Worm (Caenorhabditis elegans) whole organism, L4 larva: ENCODE results near the gene ing-3.
"Not testable (repeated sequence)": the region's sequence is repeated elsewhere in the genome, so short reads cannot be mapped to it uniquely, and the experiment has no call there.

Experiments
- D1046.2 ChIP-seq: fragments of 200-800 bp; sonication (Bioruptor generic); IDR thresholded peaks from 2 replicates; pipeline ENCODE4 v1.3.6; 2022; ENCODE audit warnings: missing genetic modification characterization, missing compliant biosample characterization
- F44E2.7 ChIP-seq: fragments of 200-800 bp; sonication (Bioruptor generic); IDR thresholded peaks from 2 replicates; pipeline ENCODE4 v2.1.2; 2022; ENCODE audit warnings: missing genetic modification characterization, missing compliant biosample characterization
- F49E8.2 ChIP-seq: sonication (generic microtip); optimal IDR thresholded peaks from 2 replicates; lab custom pipeline; 2016; ENCODE audit warnings: missing compliant biosample characterization, mild to moderate bottlenecking, missing genetic modification characterization, borderline replicate concordance
- T26A8.4 ChIP-seq: fragments of 200-800 bp; sonication (Bioruptor generic); IDR thresholded peaks from 2 replicates; pipeline ENCODE4 v1.3.6; 2022; ENCODE audit warnings: missing genetic modification characterization, missing compliant biosample characterization
- Y75B8A.6 ChIP-seq: fragments of 200-800 bp; sonication (Bioruptor generic); IDR thresholded peaks from 2 replicates; pipeline ENCODE4 v1.3.6; 2022; ENCODE audit warnings: missing genetic modification reagents, missing genetic modification characterization, missing compliant biosample characterization
- aha-1 ChIP-seq: fragments of 150-350 bp; peaks from one replicate; lab custom pipeline; 2014; ENCODE audit warnings: missing biosample characterization, missing genetic modification characterization
- attf-4 ChIP-seq: sonication (generic microtip); optimal IDR thresholded peaks from 3 replicates; lab custom pipeline; 2017; ENCODE audit warnings: missing biosample characterization, missing genetic modification characterization
- ceh-28 ChIP-seq: fragments of 150-350 bp; optimal IDR thresholded peaks from 2 replicates; lab custom pipeline; 2014; ENCODE audit warnings: missing biosample characterization, missing genetic modification reagents, missing genetic modification characterization
- ceh-62 ChIP-seq: sonication (generic microtip); optimal IDR thresholded peaks from 2 replicates; lab custom pipeline; 2017; ENCODE audit warnings: missing biosample characterization, missing genetic modification characterization
- ctbp-1 ChIP-seq: fragments of 200-800 bp; sonication (Bioruptor generic); IDR thresholded peaks from 2 replicates; pipeline ENCODE4 v1.3.6; 2022; ENCODE audit warnings: missing genetic modification reagents, missing genetic modification characterization, missing compliant biosample characterization
- daf-16 ChIP-seq, 3 experiments: sonication (generic microtip); optimal IDR thresholded peaks; 2 replicates each; lab custom pipeline; 2016 to 2017; ENCODE audit warnings: missing genetic modification characterization in 3 of 3, missing genetic modification reagents in 3 of 3, mild to moderate bottlenecking in 2 of 3, missing compliant biosample characterization in 2 of 3, missing biosample characterization in 1 of 3, moderate library complexity in 1 of 3
- daf-8 ChIP-seq: fragments of 200-800 bp; sonication (Bioruptor generic); IDR thresholded peaks from 2 replicates; pipeline ENCODE4 v1.3.6; 2022; ENCODE audit warnings: missing genetic modification characterization, missing compliant biosample characterization
- dmd-6 ChIP-seq: fragments of 200-800 bp; sonication (Bioruptor generic); IDR thresholded peaks from 2 replicates; pipeline ENCODE4 v1.3.6; 2022; ENCODE audit warnings: missing genetic modification reagents, missing genetic modification characterization, missing compliant biosample characterization
- dpl-1 ChIP-seq: fragments of 150-350 bp; optimal IDR thresholded peaks from 2 replicates; lab custom pipeline; 2014; ENCODE audit warnings: missing biosample characterization, missing genetic modification reagents, missing genetic modification characterization
- dve-1 ChIP-seq: sonication (generic microtip); optimal IDR thresholded peaks from 2 replicates; lab custom pipeline; 2017; ENCODE audit warnings: antibody characterized with exemption, mild to moderate bottlenecking, missing genetic modification characterization, missing compliant biosample characterization; ENCODE audit not compliant: insufficient read depth
- hlh-11 ChIP-seq: fragments of 200-800 bp; sonication (Bioruptor generic); optimal IDR thresholded peaks from 2 replicates; lab custom pipeline; 2018; ENCODE audit warnings: mild to moderate bottlenecking, missing genetic modification characterization, missing compliant biosample characterization
- lin-13 ChIP-seq: fragments of 150-350 bp; optimal IDR thresholded peaks from 2 replicates; lab custom pipeline; 2014; ENCODE audit warnings: missing biosample characterization, missing genetic modification reagents, missing genetic modification characterization
- lin-38 ChIP-seq: fragments of 200-800 bp; sonication (Bioruptor generic); IDR thresholded peaks from 2 replicates; pipeline ENCODE4 v1.3.6; 2022; ENCODE audit warnings: missing genetic modification reagents, missing genetic modification characterization, missing compliant biosample characterization
- lin-39 ChIP-seq: fragments of 150-350 bp; optimal IDR thresholded peaks from 2 replicates; lab custom pipeline; 2014; ENCODE audit warnings: missing biosample characterization, missing genetic modification reagents, missing genetic modification characterization
- mep-1 ChIP-seq: fragments of 150-350 bp; sonication (generic microtip); optimal IDR thresholded peaks from 3 replicates; lab custom pipeline; 2014; ENCODE audit warnings: missing biosample characterization, missing genetic modification characterization
- mes-2 ChIP-seq: sonication (generic microtip); optimal IDR thresholded peaks from 2 replicates; lab custom pipeline; 2016; ENCODE audit warnings: missing genotype, mild to moderate bottlenecking, missing genetic modification characterization, missing compliant biosample characterization; ENCODE audit not compliant: poor library complexity, severe bottlenecking
- nhr-237 ChIP-seq: sonication (generic microtip); optimal IDR thresholded peaks from 2 replicates; lab custom pipeline; 2017; ENCODE audit warnings: missing biosample characterization, missing genetic modification characterization
- nhr-28 ChIP-seq: fragments of 150-350 bp; optimal IDR thresholded peaks from 2 replicates; lab custom pipeline; 2014; ENCODE audit warnings: missing biosample characterization, missing genetic modification characterization
- nhr-41 ChIP-seq: fragments of 200-800 bp; sonication (Bioruptor generic); IDR thresholded peaks from 2 replicates; pipeline ENCODE4 v1.3.6; 2022; ENCODE audit warnings: missing genetic modification reagents, missing genetic modification characterization, missing compliant biosample characterization
- nhr-42 ChIP-seq: fragments of 200-800 bp; sonication (Bioruptor generic); IDR thresholded peaks from 2 replicates; pipeline ENCODE4 v1.3.6; 2022; ENCODE audit warnings: missing genetic modification characterization, missing compliant biosample characterization
- nhr-77 ChIP-seq: fragments of 150-350 bp; optimal IDR thresholded peaks from 2 replicates; lab custom pipeline; 2014; ENCODE audit warnings: missing biosample characterization, missing genetic modification characterization
- php-3 ChIP-seq: fragments of 200-800 bp; sonication (Bioruptor generic); IDR thresholded peaks from 2 replicates; pipeline ENCODE4 v1.3.6; 2022; ENCODE audit warnings: missing genetic modification reagents, missing genetic modification characterization, missing compliant biosample characterization
- pqm-1 ChIP-seq: sonication (generic microtip); optimal IDR thresholded peaks from 2 replicates; lab custom pipeline; 2017; ENCODE audit warnings: missing biosample characterization, missing genetic modification characterization
- rbr-2 ChIP-seq: sonication (generic microtip); optimal IDR thresholded peaks from 2 replicates; lab custom pipeline; 2016; ENCODE audit warnings: missing genotype, missing genetic modification characterization, missing compliant biosample characterization
- saeg-2 ChIP-seq: fragments of 200-800 bp; sonication (Bioruptor generic); IDR thresholded peaks from 2 replicates; pipeline ENCODE4 v1.3.6; 2022; ENCODE audit warnings: missing genetic modification reagents, missing genetic modification characterization, missing compliant biosample characterization
- set-16 ChIP-seq: fragments of 200-800 bp; sonication (Bioruptor generic); IDR thresholded peaks from 2 replicates; pipeline ENCODE4 v1.3.6; 2022; ENCODE audit warnings: missing genetic modification reagents, missing genetic modification characterization, missing compliant biosample characterization
- tag-97 ChIP-seq: fragments of 200-800 bp; sonication (Bioruptor generic); IDR thresholded peaks from 2 replicates; pipeline ENCODE4 v1.3.6; 2022; ENCODE audit warnings: missing genetic modification characterization, missing compliant biosample characterization
- unc-39 ChIP-seq: sonication (generic microtip); optimal IDR thresholded peaks from 2 replicates; lab custom pipeline; 2017; ENCODE audit warnings: missing biosample characterization, missing genetic modification characterization
- unc-62 ChIP-seq, 3 experiments: fragments of 150-350 bp in 1 of 3; sonication (generic microtip); optimal IDR thresholded peaks in 2 of 3; peaks in 1 of 3; 1 replicate in 1 of 3; 2 replicates in 2 of 3; lab custom pipeline; 2014 to 2017; ENCODE audit warnings: missing biosample characterization in 3 of 3, missing genetic modification characterization in 3 of 3, missing genetic modification reagents in 3 of 3, missing genotype in 1 of 3
- ztf-11 ChIP-seq: fragments of 150-350 bp; optimal IDR thresholded peaks from 2 replicates; lab custom pipeline; 2014; ENCODE audit warnings: missing biosample characterization, missing genetic modification characterization

The ing-3 gene

DNA sequence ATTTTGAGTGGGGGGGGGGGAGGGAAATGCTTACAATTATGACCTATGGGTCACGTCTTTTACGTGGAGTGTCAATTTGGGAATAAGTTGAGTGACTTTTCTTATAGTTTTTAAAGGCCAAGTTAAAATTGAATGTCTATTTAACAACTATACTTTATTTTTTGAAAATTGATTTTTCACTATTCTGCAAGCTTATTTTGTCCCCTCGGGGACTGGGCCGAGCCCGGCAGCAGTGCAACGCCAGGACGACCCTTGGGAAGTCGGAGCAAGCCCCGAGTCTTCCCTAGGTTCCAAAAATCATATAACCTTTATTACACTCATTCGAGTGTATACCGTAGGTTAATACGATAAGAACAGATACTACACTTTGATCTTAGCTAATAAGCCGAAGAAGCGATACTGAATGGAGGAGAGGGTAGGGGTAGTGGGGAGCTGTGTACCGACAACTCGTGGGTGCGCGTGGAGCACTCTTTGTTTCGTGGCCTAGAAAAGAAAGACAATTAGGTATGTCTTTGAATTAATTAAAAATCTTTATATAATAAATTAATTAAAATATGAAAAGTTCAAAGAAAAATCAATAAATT lies 40.0 kb upstream of the ing-3 start, which contains the start of gene ins-37:
TSS of gene ins-37 (minus strand) at position 384 of the 584 bp plus-strand sequence.
- peak; percentile 29 for TF ChIP-seq F49E8.2 (tag; lab: Kevin White, UChicago)
- TF ChIP-seq ctbp-1 (GFP tag; lab: Robert Waterston, UW): 0 out of 2 replicates have a peak, but pooled peaks have one; percentile 16
- peak; percentile 28 for TF ChIP-seq lin-13
- TF ChIP-seq dve-1 (tag; lab: Kevin White, UChicago): peak; percentile 42
- TF ChIP-seq daf-16 (GFP tag; optimal IDR thresholded peaks at IDR 0.05; lab: Kevin White, UChicago): not testable (repeated sequence)
- TF ChIP-seq daf-16 (tag; optimal IDR thresholded peaks at IDR 0.05; lab: Kevin White, UChicago): peak; percentile 19
- peak; percentile 4 for TF ChIP-seq aha-1
- TF ChIP-seq T26A8.4 (GFP tag; lab: Robert Waterston, UW): 0 out of 2 replicates have a peak, but pooled peaks have one; percentile 30
- peak; percentile 50; the same call in 1 of the 2 replicates for TF ChIP-seq lin-38

DNA sequence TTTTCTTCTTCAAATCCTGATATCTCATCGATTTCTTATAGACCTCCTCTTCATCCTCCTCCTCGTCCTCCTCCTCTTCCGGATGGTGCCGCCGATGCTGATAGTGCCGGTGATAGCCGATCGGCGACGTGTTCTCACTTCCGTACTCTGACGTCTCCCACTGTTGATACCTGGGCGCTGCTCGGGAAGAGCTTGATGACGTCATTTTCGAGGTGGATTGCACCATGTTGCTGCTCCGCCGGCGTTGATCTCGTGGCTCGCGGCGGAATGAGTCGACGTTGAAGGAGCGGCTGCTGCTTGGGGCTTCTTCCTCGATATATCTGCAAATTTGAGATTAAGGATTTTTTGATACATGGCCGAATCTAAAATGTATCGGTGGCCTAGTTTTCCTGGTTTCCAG lies 37.4 kb upstream of the ing-3 start:
- TF ChIP-seq set-16 (GFP tag; lab: Robert Waterston, UW): peak; percentile 79
- 0 out of 2 replicates have a peak, but pooled peaks have one; percentile 28 for TF ChIP-seq nhr-42 (GFP tag; lab: Robert Waterston, UW)
- TF ChIP-seq ztf-11 (tag; lab: Kevin White, UChicago): no peak
- TF ChIP-seq F44E2.7 (GFP tag; lab: Robert Waterston, UW): peak; percentile 47; the same call in 1 of the 2 replicates
- no peak for TF ChIP-seq ceh-28 (tag; lab: Kevin White, UChicago)
- TF ChIP-seq, all 104 proteins: peak for 3

- TF ChIP-seq ceh-28 (tag; lab: Kevin White, UChicago) (peak; percentile 50), dmd-6 (GFP tag; lab: Robert Waterston, UW) (no peak), dve-1 (tag; lab: Kevin White, UChicago) (no peak), nhr-41 (GFP tag; lab: Robert Waterston, UW) (no peak), set-16 (GFP tag; lab: Robert Waterston, UW) (peak; percentile 59; the same call in 1 of the 2 replicates), rbr-2 (tag; lab: Kevin White, UChicago) (no peak)
These were observed 36.4 kb upstream of the ing-3 start for ce11 chrII:13839454-13839853.

DNA sequence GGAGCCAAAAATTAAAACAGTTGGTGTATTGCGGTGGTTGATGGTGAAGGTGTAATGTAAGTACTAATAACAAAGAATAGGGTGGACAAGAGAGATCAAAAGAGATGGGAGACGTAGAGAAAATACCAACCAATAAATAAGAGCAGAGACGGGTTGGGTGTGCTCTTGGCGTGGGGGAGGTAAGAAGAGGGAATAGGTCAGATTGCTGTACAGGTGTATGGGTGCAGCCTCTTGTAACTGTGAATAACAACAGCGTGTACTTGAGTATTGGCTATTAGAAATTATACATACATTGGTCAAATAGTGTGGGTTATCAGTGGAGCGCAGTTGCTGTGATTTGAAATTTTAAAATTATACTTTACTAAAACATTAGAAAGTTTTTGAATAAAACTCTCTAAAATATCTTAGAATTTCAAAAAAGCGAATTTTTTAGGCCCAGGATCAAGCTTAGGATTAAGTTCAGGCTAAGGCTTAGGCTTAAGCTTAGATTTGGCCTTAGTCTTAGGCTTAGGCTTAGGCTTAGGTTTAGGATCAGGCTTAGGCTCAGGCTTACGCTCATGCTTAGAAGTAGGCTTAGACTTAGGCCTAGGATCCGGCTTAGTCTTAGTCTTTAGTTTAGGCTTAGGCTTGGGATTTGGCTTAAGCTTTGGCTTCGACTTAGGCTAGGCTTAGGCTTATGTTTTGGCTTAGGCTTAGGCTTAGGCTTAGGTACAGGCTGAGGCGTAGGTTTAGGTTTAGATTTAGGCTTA lies 34.6 kb upstream of the ing-3 start, which contains the start of gene F08G2.7:
TSS of gene F08G2.7 (minus strand) at position 51 of the 749 bp plus-strand sequence.
- no peak for TF ChIP-seq Y75B8A.6 (GFP tag; lab: Robert Waterston, UW)
- TF ChIP-seq mep-1: no peak
- no peak for TF ChIP-seq tag-97 (GFP tag; lab: Robert Waterston, UW)
- no peak for TF ChIP-seq D1046.2 (GFP tag; lab: Robert Waterston, UW)
- TF ChIP-seq ceh-62 (tag; lab: Kevin White, UChicago): no peak
- TF ChIP-seq daf-8 (GFP tag; lab: Robert Waterston, UW): no peak
- TF ChIP-seq unc-39: no peak
- peak in 1 of 2 experiments; percentile 45 for TF ChIP-seq unc-62 (GFP tag; optimal IDR thresholded peaks at IDR 0.05 in 1 of 2; lab: Kevin White, UChicago)
- TF ChIP-seq unc-62 (tag; optimal IDR thresholded peaks at IDR 0.05; lab: Kevin White, UChicago): no peak
- no peak for TF ChIP-seq dve-1 (tag; lab: Kevin White, UChicago)
- TF ChIP-seq, all 104 proteins: peak for 1

DNA sequence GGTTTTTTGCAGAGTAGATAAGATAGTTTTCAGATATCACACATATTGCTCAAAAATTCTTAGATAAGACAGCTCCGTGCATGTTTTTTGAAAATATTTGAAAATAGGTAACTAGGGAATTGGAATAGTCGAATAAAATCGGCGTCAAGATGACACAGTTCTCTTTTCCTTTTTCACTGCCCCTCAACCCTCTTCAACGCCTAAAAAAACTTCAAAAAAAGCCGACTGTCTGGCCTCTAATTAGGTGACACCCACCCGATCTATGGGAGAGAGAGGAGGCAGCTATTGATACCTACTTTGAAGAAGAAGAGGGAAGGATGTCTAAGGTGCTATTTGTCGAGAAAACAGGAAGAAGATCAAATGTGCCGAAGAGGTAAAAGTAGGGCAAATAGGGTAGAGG lies 33.5 kb upstream of the ing-3 start:
- peak; percentile 93 for TF ChIP-seq aha-1
- TF ChIP-seq saeg-2 (GFP tag; lab: Robert Waterston, UW): no peak
- TF ChIP-seq, all 104 proteins: peak for 1

DNA sequence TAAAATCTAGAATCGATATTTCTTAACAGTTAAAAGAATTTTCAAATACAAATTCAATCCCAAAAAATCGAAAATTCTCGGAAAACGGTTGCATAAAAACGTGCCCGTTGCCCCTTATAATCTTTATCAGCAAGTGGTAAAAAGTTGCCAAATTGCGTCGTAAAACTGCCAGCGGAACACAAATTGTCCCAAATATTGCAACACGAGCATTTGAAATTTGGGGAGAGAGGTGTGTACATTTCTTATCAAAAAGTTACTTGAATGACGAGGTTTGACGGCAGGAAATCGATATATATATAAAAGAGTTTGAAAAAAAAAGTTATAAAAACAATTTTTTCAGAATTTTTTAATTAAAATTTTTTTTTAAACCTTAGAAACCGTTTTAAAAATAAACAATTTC lies 29.8 kb upstream of the ing-3 start:
- TF ChIP-seq hlh-11 (tag; lab: Kevin White, UChicago) (peak; percentile 61), dve-1 (tag; lab: Kevin White, UChicago) (peak; percentile 67), dmd-6 (GFP tag; lab: Robert Waterston, UW) (peak; percentile 67; the same call in 1 of the 2 replicates), dpl-1 (GFP tag; lab: Kevin White, UChicago) (peak; percentile 2), attf-4 (tag; lab: Kevin White, UChicago) (no peak), pqm-1 (peak; percentile 89), php-3 (GFP tag; lab: Robert Waterston, UW) (peak; percentile 88), nhr-28 (tag; lab: Kevin White, UChicago) (peak; percentile 79), nhr-77 (tag; lab: Kevin White, UChicago) (peak; percentile 82), mep-1 (peak; percentile 7), unc-62 (GFP tag; optimal IDR thresholded peaks at IDR 0.05 in 1 of 2; lab: Kevin White, UChicago) (peak in 1 of 2 experiments; percentile 6), unc-62 (tag; optimal IDR thresholded peaks at IDR 0.05; lab: Kevin White, UChicago) (no peak), nhr-237 (tag; lab: Kevin White, UChicago) (no peak), daf-16 (GFP tag; optimal IDR thresholded peaks at IDR 0.05; lab: Kevin White, UChicago) (no peak), daf-16 (tag; optimal IDR thresholded peaks at IDR 0.05; lab: Kevin White, UChicago) (peak; percentile 72), lin-39 (tag; lab: Kevin White, UChicago) (no peak), mes-2 (tag; lab: Kevin White, UChicago) (peak; percentile 38)
